Worm (Caenorhabditis elegans): Measurements from ENCODE around the gene ZC84.7.

ZC84.7 gene

DNA sequence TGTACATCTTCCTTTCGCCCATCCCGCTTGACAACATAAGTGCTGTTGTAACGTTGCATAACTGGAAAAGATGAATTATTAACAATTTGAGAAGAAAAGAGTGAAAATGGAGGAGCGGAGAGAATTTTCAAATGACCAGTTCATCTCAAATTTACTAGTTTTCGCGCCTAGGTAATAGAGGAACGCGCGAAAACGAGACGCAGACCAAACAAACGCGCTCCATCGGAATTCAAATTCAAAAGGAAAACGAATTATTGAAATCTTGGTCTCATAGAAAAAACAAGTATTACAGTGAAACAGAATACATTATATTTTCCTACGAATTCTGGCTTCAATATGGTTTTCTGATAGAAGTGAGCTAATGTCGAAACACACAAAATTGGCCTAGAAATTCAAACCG is 42.4 kb downstream of the ZC84.7 start:
- TF ChIP-seq lin-13 (GFP tag; optimal IDR thresholded peaks at IDR 0.05) = peak; percentile 48
- no peak for TF ChIP-seq lin-39 (tag; optimal IDR thresholded peaks at IDR 0.05)
- TF ChIP-seq unc-55 (GFP tag; optimal IDR thresholded peaks at IDR 0.05) = peak; percentile 82
- TF ChIP-seq ztf-11 (tag; optimal IDR thresholded peaks at IDR 0.05) = no peak
- peak in 1 of 2 experiments; percentile 71 for TF ChIP-seq lsy-2 (tag; optimal IDR thresholded peaks at IDR 0.05)
- TF ChIP-seq R02D3.7 (tag; optimal IDR thresholded peaks at IDR 0.05) = no peak
- TF ChIP-seq C34F6.9 (tag; optimal IDR thresholded peaks at IDR 0.05) = peak; percentile 61
- TF ChIP-seq skn-1 (tag; optimal IDR thresholded peaks at IDR 0.05) = no peak
- peak; percentile 65 for TF ChIP-seq nhr-129 (tag; optimal IDR thresholded peaks at IDR 0.05)
- peak; percentile 75 for TF ChIP-seq gmeb-1 (tag; optimal IDR thresholded peaks at IDR 0.05)
- peak; percentile 3 for TF ChIP-seq sma-9 (GFP tag; optimal IDR thresholded peaks at IDR 0.05)
- no peak for TF ChIP-seq sma-9 (tag; optimal IDR thresholded peaks at IDR 0.05)

DNA sequence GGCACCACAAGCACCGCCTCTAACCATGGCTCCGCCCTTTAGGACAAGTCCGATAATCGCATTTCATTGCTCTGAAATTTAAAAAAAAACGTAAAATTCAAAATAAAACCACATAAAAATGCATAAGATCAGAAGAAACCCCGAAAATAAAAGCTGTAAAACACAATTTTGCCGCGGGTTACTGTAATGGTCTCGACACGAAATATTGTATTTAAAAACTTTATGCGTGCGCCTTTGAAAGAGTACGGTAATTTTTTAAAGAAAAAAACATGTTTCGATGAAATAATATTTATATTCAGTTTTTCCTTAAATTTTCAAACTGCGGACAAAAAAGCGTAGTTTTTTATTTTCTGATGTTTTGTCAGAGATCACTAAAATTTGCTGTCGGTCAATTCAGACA is 42.9 kb downstream of the ZC84.7 start, which contains the start of gene rnr-1:
Gene rnr-1 (minus strand): TSS at position 77 of the 400 bp plus-strand sequence.
- TF ChIP-seq unc-55 (GFP tag; optimal IDR thresholded peaks at IDR 0.05) = no peak
- TF ChIP-seq sma-9 (GFP tag; optimal IDR thresholded peaks at IDR 0.05) = no peak
- TF ChIP-seq sma-9 (tag; optimal IDR thresholded peaks at IDR 0.05) = no peak
- no peak for TF ChIP-seq peb-1 (tag; optimal IDR thresholded peaks at IDR 0.05)

DNA sequence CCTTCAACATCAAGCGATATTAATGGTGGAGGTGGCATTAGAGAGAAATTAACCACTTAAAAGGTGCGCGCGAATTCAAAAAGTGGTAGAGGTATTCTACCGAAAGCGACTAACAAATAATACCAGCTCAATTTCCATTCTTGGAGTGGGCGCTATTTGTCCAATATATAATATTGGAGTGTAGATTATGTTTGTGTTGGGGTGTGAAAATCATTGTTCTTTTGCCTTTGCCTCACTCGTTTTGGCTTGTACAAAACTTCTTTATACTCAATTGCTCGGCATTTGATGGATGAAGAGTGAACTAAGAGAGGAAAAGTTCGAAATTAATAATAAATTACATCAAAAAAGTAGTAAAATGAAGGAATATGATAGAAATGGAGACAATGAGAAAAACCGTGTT is 45.4 kb downstream of the ZC84.7 start, which contains the start of gene T23G5.3:
Gene T23G5.3 (minus strand): TSS at position 101 of the 400 bp plus-strand sequence.
- TF ChIP-seq nhr-11 (tag; optimal IDR thresholded peaks at IDR 0.05) (no peak), crh-2 (tag; optimal IDR thresholded peaks at IDR 0.05) (no peak), lin-39 (tag; optimal IDR thresholded peaks at IDR 0.05) (no peak), ztf-1 (GFP tag; conservative IDR thresholded peaks at IDR 0.05) (no peak), nhr-23 (tag; optimal IDR thresholded peaks at IDR 0.05) (no peak), gmeb-1 (tag; optimal IDR thresholded peaks at IDR 0.05) (no peak)

DNA sequence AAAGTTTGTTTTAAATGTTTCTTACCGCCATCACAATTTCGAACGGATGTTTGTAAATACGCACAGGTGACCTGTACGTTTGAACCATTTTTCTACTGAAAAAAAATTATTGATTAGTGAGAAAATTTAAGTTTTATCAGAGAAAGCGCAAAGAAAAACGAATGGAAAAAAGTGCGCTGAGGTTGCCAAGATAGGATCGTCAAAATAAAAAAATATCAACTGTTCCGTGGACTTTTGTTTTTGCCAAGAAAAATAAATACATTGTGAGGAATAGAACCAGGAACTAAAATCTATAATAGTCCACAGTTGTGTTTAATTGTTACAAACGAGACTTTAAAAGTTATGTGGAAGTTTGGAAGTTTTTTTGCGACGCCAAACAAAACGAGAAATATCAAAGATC is 50.4 kb downstream of the ZC84.7 start, which contains the start of gene T23G5.2:
Gene T23G5.2 (minus strand): TSS at position 101 of the 400 bp plus-strand sequence.
- TF ChIP-seq crh-2 (tag; optimal IDR thresholded peaks at IDR 0.05) (no peak), unc-55 (GFP tag; optimal IDR thresholded peaks at IDR 0.05) (no peak), lin-11 (tag; optimal IDR thresholded peaks at IDR 0.05) (no peak), mbf-1 (tag; optimal IDR thresholded peaks at IDR 0.05) (no peak), egl-27 (tag; optimal IDR thresholded peaks at IDR 0.05) (no peak), ama-1 (optimal IDR thresholded peaks at IDR 0.05) (no peak), R02D3.7 (tag; optimal IDR thresholded peaks at IDR 0.05) (no peak), lin-39 (tag; optimal IDR thresholded peaks at IDR 0.05) (no peak)

DNA sequence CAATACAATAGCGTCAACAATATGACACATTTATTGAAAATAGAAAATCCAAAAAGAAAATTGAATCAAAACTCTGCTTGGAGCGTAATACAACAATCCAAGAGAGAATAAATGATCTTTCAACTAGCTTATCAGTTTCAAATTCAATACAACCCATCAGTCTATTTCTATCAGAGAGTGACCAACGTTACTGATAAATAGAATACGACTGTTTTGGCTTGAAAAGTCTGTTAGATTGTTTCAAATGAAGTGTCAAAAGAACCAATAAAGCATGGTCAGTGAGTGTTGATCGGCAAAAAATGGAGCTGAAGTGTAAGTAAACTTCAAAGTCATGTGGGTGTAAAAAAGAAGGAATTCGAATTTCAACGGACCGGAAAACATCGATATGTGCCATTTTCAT is 51.8 kb downstream of the ZC84.7 start:
- no peak for TF ChIP-seq sma-3 (GFP tag; optimal IDR thresholded peaks at IDR 0.05)
- peak; percentile 15 for TF ChIP-seq fos-1 (tag; optimal IDR thresholded peaks at IDR 0.05)
- TF ChIP-seq crh-2 (tag; optimal IDR thresholded peaks at IDR 0.05) = peak; percentile 9

DNA sequence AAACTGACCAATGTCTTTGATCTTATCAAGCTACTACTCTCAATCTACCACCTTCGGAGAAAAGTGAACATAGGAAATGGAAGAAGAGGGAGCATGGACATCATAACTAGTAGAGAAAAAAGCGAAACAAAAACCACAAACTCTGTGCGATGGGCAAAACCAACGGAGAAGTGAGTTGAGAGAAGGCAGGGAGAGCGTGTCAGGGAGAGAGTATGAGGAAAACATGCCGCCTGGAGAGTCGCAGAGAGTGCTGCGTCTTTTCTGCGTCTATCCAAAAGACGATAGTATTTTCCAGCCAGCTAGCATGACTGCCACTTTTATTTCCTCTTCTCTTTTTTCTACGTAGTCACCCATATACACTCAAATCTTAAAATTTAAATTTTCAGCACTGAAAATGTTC is 54.2 kb downstream of the ZC84.7 start, which contains the start of gene saeg-2:
Gene saeg-2 (plus strand): TSS at position 381 of the 400 bp plus-strand sequence.
- peak; percentile 78 for TF ChIP-seq nhr-129 (tag; optimal IDR thresholded peaks at IDR 0.05)
- no peak for TF ChIP-seq snpc-4 (tag; optimal IDR thresholded peaks at IDR 0.05)
- no peak for TF ChIP-seq blmp-1 (tag; optimal IDR thresholded peaks at IDR 0.05; ENCODE audit: insufficient read depth)
- TF ChIP-seq lsy-2 (tag; optimal IDR thresholded peaks at IDR 0.05) = peak; percentile 17 to 47
- peak; percentile 39 for TF ChIP-seq gmeb-1 (tag; optimal IDR thresholded peaks at IDR 0.05)
- peak; percentile 64 for TF ChIP-seq fos-1 (tag; optimal IDR thresholded peaks at IDR 0.05)
- peak in 1 of 2 experiments; percentile 28 for TF ChIP-seq mdl-1 (tag; optimal IDR thresholded peaks at IDR 0.05)
- peak; percentile 72 for TF ChIP-seq unc-55 (GFP tag; optimal IDR thresholded peaks at IDR 0.05)
- peak; percentile 35 for TF ChIP-seq sma-9 (GFP tag; optimal IDR thresholded peaks at IDR 0.05)
- TF ChIP-seq sma-9 (tag; optimal IDR thresholded peaks at IDR 0.05) = no peak
- TF ChIP-seq C34F6.9 (tag; optimal IDR thresholded peaks at IDR 0.05) = peak; percentile 54
- peak; percentile 58 for TF ChIP-seq F13H6.1 (tag; optimal IDR thresholded peaks at IDR 0.05)
- no peak for TF ChIP-seq nhr-6 (tag; optimal IDR thresholded peaks at IDR 0.05)
- TF ChIP-seq egl-27 (tag; optimal IDR thresholded peaks at IDR 0.05) = no peak
